Worm (Caenorhabditis elegans) whole organism, mixed stage, embryonic: ENCODE results near the gene F54C8.1.

Experiments used
- drap-1 ChIP-seq: fragments of 200-800 bp; sonication (Bioruptor generic); optimal IDR thresholded peaks from 3 replicates; lab custom pipeline; 2018; ENCODE audit warnings: mild to moderate bottlenecking, missing genetic modification characterization, missing compliant biosample characterization
- flh-1 ChIP-seq: fragments of 200-800 bp; sonication (Bioruptor generic); optimal IDR thresholded peaks from 2 replicates; lab custom pipeline; 2018; ENCODE audit warnings: mild to moderate bottlenecking, missing genetic modification characterization, moderate library complexity, missing compliant biosample characterization
- pha-4 ChIP-seq: fragments of 150-350 bp; optimal IDR thresholded peaks from 2 replicates; lab custom pipeline; 2018; ENCODE audit warnings: missing biosample characterization, missing genetic modification reagents, missing genetic modification characterization
- sptf-1 ChIP-seq: sonication (generic microtip); optimal IDR thresholded peaks from 2 replicates; lab custom pipeline; 2017; ENCODE audit warnings: mild to moderate bottlenecking, missing genetic modification characterization, moderate library complexity, missing compliant biosample characterization
- unc-62 ChIP-seq: fragments of 150-350 bp; optimal IDR thresholded peaks from 2 replicates; lab custom pipeline; 2014; ENCODE audit warnings: missing biosample characterization, missing genetic modification reagents, missing genetic modification characterization

DNA sequence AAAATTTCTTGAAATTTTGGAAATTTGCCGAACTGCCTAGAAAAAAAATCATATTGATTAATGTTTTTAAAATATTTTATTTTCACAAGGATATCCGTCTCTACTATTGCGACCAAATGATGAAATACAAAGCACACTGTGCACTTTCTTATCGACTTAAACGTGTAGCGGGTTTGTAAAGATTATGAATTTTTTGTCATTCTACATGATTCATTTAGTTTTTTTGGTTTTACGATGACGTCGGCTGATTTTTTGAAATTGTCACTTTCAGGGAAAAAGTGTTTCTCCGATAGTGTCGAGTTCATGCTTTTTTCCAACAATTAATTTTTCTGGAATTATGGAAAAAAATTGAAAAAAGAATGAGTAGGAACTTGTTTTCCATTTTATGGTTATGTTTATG, 37.1 kb downstream of the F54C8.1 start:
- no peak for TF ChIP-seq pha-4
- no peak for TF ChIP-seq sptf-1 (tag; lab: Kevin White, UChicago)
- TF ChIP-seq unc-62 (GFP tag; lab: Kevin White, UChicago), result no peak
- TF ChIP-seq flh-1 (GFP tag; lab: Kevin White, UChicago), result no peak
- TF ChIP-seq drap-1, result no peak
